Comparison of ENCODE assay signal across 1 fruit fly cellular context in the genomic region with DNA sequence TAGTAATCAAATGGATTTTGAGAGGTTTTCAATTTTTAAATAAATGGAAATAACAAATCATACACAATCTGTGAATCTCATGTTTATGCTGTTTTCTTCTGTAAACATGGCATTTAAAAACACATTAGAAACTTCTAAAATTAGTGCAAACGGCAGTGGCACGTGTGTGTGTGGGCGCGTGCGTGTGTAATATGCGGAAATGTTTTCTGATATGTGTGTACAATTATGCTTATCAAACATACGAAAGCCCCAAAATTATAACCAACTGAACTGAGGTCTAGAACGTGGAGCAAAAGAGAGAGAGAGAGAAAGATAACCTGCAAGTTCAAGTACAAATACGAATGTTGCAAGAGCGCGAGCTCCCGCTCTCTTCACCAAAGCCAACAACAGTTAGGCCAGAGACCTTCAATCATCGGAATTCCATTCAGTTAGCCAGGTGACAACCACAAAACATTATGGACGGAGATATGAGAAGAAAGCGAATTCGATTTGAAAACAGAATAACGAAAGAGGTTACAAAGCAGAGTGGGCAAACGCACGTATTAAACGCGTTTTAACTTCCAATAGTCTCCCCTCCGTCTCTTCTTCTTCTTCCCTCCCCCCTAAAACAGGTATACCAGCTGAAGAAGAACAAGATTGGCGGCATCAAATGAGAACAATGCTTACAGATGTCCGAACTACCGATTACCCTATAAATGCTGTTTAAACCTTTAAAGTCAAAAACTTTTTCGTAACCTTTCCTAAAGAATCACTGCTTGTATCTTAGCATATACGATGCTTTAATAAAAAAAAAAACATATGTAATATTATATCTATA.
A peak's percentile ranks its signal among the peaks of the same experiment; 100 is the strongest.
TF ChIP-seq lines count a peak whose summit lies in the region.

No protein-coding gene starts in this region.

TF ChIP-seq in whole organism, embryonic, 481 proteins besides CTCF, POLR2A, EP300 and RAD21 (continued from another document and continues in another):
- TF ChIP-seq Dip3 (GFP tag; optimal IDR thresholded peaks at IDR 0.05; lab: Kevin White, UChicago) (peak; percentile 90), fd102C (GFP tag; optimal IDR thresholded peaks at IDR 0.05; lab: Kevin White, UChicago) (peak; percentile 11), amos (GFP tag; IDR thresholded peaks at IDR 0.05; lab: Robert Waterston, UW; ENCODE audit: partially characterized antibody) (no peak), CG15479 (GFP tag; optimal IDR thresholded peaks at IDR 0.05; lab: Kevin White, UChicago) (no peak), dysf (GFP tag; IDR thresholded peaks at IDR 0.05; lab: Robert Waterston, UW) (peak; percentile 98), gro (GFP tag; optimal IDR thresholded peaks at IDR 0.05; lab: Kevin White, UChicago) (peak; percentile 89), inv (GFP tag; IDR thresholded peaks at IDR 0.05; lab: Robert Waterston, UW; ENCODE audit: partially characterized antibody) (no peak), ab (GFP tag; optimal IDR thresholded peaks at IDR 0.05; lab: Kevin White, UChicago) (peak; percentile 25), MBD-R2 (GFP tag; IDR thresholded peaks at IDR 0.05; lab: Robert Waterston, UW) (peak; percentile 96), Nf-YA (GFP tag; IDR thresholded peaks at IDR 0.05; lab: Robert Waterston, UW) (peak; percentile 95), CG6683 (GFP tag; optimal IDR thresholded peaks at IDR 0.05; lab: Kevin White, UChicago) (peak; percentile 92), jigr1 (GFP tag; IDR thresholded peaks at IDR 0.05; lab: Robert Waterston, UW) (peak; percentile 92), CG17612 (GFP tag; IDR thresholded peaks at IDR 0.05; lab: Robert Waterston, UW) (peak; percentile 93), HHEX (GFP tag; optimal IDR thresholded peaks at IDR 0.05; lab: Kevin White, UChicago) (peak; percentile 97), Bdp1 (GFP tag; optimal IDR thresholded peaks at IDR 0.05; lab: Kevin White, UChicago) (peak; percentile 70), Asciz (GFP tag; optimal IDR thresholded peaks at IDR 0.05; lab: Kevin White, UChicago) (peak; percentile 96), CG17912 (GFP tag; optimal IDR thresholded peaks at IDR 0.05; lab: Kevin White, UChicago) (peak; percentile 66), CG17186 (GFP tag; optimal IDR thresholded peaks at IDR 0.05; lab: Kevin White, UChicago) (peak; percentile 72), rib (GFP tag; IDR thresholded peaks at IDR 0.05; lab: Robert Waterston, UW) (peak; percentile 97), CG17802 (tag; optimal IDR thresholded peaks at IDR 0.05; lab: Kevin White, UChicago) (peak; percentile 88), Dll (GFP tag; IDR thresholded peaks at IDR 0.05; lab: Robert Waterston, UW; ENCODE audit: partially characterized antibody) (no peak), CG7357 (GFP tag; IDR thresholded peaks at IDR 0.05; lab: Robert Waterston, UW) (peak; percentile 90), CG1603 (tag; optimal IDR thresholded peaks at IDR 0.05; lab: Kevin White, UChicago) (peak; percentile 92), ewg (GFP tag; optimal IDR thresholded peaks at IDR 0.05; lab: Kevin White, UChicago) (peak; percentile 88), CG13424 (tag; optimal IDR thresholded peaks at IDR 0.05; lab: Kevin White, UChicago) (peak; percentile 96), MESR4 (GFP tag; optimal IDR thresholded peaks at IDR 0.05; lab: Kevin White, UChicago) (peak; percentile 52), CG16815 (GFP tag; optimal IDR thresholded peaks at IDR 0.05; lab: Kevin White, UChicago) (peak; percentile 88), pnt (GFP tag; optimal IDR thresholded peaks at IDR 0.05; lab: Kevin White, UChicago) (peak; percentile 84), Side (GFP tag; optimal IDR thresholded peaks at IDR 0.05; lab: Kevin White, UChicago) (peak; percentile 81), Myb (GFP tag; optimal IDR thresholded peaks at IDR 0.05; lab: Kevin White, UChicago) (peak; percentile 44), fru (optimal IDR thresholded peaks at IDR 0.05; lab: Kevin White, UChicago) (no peak), gsb (GFP tag; IDR thresholded peaks at IDR 0.05; lab: Robert Waterston, UW) (peak; percentile 95), CG1602 (GFP tag; optimal IDR thresholded peaks at IDR 0.05; lab: Kevin White, UChicago) (peak; percentile 94), CG2202 (tag; optimal IDR thresholded peaks at IDR 0.05; lab: Kevin White, UChicago) (peak; percentile 91), CG3281 (GFP tag; optimal IDR thresholded peaks at IDR 0.05; lab: Kevin White, UChicago) (peak; percentile 98), Usf (GFP tag; optimal IDR thresholded peaks at IDR 0.05; lab: Kevin White, UChicago) (peak; percentile 90), Max (GFP tag; optimal IDR thresholded peaks at IDR 0.05; lab: Kevin White, UChicago) (peak; percentile 95), klu (GFP tag; IDR thresholded peaks at IDR 0.05; lab: Robert Waterston, UW) (peak; percentile 93), tin (GFP tag; optimal IDR thresholded peaks at IDR 0.05; lab: Kevin White, UChicago) (peak; percentile 96), ase (GFP tag; IDR thresholded peaks at IDR 0.05; lab: Robert Waterston, UW) (peak; percentile 92), lov (optimal IDR thresholded peaks at IDR 0.05; lab: Kevin White, UChicago) (no peak), lov (GFP tag; IDR thresholded peaks at IDR 0.05; lab: Robert Waterston, UW) (peak; percentile 93), sens (GFP tag; lab: Kevin White, UChicago) (peak; percentile 97), TFAM (GFP tag; optimal IDR thresholded peaks at IDR 0.05; lab: Kevin White, UChicago) (peak; percentile 80), tio (GFP tag; optimal IDR thresholded peaks at IDR 0.05; lab: Kevin White, UChicago) (peak; percentile 94), pb (GFP tag; optimal IDR thresholded peaks at IDR 0.05; lab: Kevin White, UChicago) (peak; percentile 52), CG8388 (GFP tag; optimal IDR thresholded peaks at IDR 0.05; lab: Kevin White, UChicago) (peak; percentile 94), H2.0 (GFP tag; IDR thresholded peaks at IDR 0.05; lab: Robert Waterston, UW) (peak; percentile 94), tna (GFP tag; IDR thresholded peaks at IDR 0.05; lab: Robert Waterston, UW; ENCODE audit: partially characterized antibody) (no peak), CG15073 (GFP tag; optimal IDR thresholded peaks at IDR 0.05; lab: Kevin White, UChicago) (peak; percentile 67), Mad (GFP tag; optimal IDR thresholded peaks at IDR 0.05; lab: Kevin White, UChicago) (peak; percentile 88), CG6791 (GFP tag; IDR thresholded peaks at IDR 0.05; lab: Robert Waterston, UW; ENCODE audit: partially characterized antibody) (0 out of 3 replicates have a peak, but pooled peaks have one; percentile 7), Dek (tag; optimal IDR thresholded peaks at IDR 0.05; lab: Kevin White, UChicago) (peak; percentile 96), CG9215 (GFP tag; IDR thresholded peaks at IDR 0.05; lab: Robert Waterston, UW) (peak; percentile 95), sqz (GFP tag; optimal IDR thresholded peaks at IDR 0.05; lab: Kevin White, UChicago) (peak; percentile 94), Nf-YB (GFP tag; optimal IDR thresholded peaks at IDR 0.05; lab: Kevin White, UChicago) (peak; percentile 83), CG15601 (tag; optimal IDR thresholded peaks at IDR 0.05; lab: Kevin White, UChicago) (peak; percentile 94), CG31388 (GFP tag; optimal IDR thresholded peaks at IDR 0.05; lab: Kevin White, UChicago) (peak; percentile 94), Hsf (GFP tag; optimal IDR thresholded peaks at IDR 0.05; lab: Kevin White, UChicago) (peak; percentile 93), Med (GFP tag; lab: Kevin White, UChicago) (peak; percentile 97), CG10462 (GFP tag; optimal IDR thresholded peaks at IDR 0.05; lab: Kevin White, UChicago) (peak; percentile 81), btn (GFP tag; optimal IDR thresholded peaks at IDR 0.05; lab: Kevin White, UChicago) (peak; percentile 43), Dfd (GFP tag; optimal IDR thresholded peaks at IDR 0.05; lab: Kevin White, UChicago) (no peak), nom (GFP tag; optimal IDR thresholded peaks at IDR 0.05; lab: Kevin White, UChicago) (peak; percentile 72), bab2 (GFP tag; optimal IDR thresholded peaks at IDR 0.05; lab: Kevin White, UChicago) (peak; percentile 82), Rfx (GFP tag; IDR thresholded peaks at IDR 0.05; lab: Robert Waterston, UW) (peak; percentile 98), ken (GFP tag; IDR thresholded peaks at IDR 0.05; lab: Robert Waterston, UW) (peak; percentile 94), pfk (GFP tag; optimal IDR thresholded peaks at IDR 0.05; lab: Kevin White, UChicago) (peak; percentile 15), vvl (GFP tag; IDR thresholded peaks at IDR 0.05; lab: Robert Waterston, UW) (peak; percentile 98), HLH54F (GFP tag; optimal IDR thresholded peaks at IDR 0.05; lab: Kevin White, UChicago) (peak; percentile 82), gt (GFP tag; IDR thresholded peaks at IDR 0.05; lab: Robert Waterston, UW) (peak; percentile 85), Fer1 (GFP tag; optimal IDR thresholded peaks at IDR 0.05; lab: Kevin White, UChicago) (peak; percentile 97), CG30020 (tag; optimal IDR thresholded peaks at IDR 0.05; lab: Kevin White, UChicago) (peak; percentile 76), lab (GFP tag; optimal IDR thresholded peaks at IDR 0.05; lab: Kevin White, UChicago) (peak; percentile 99), MTF-1 (GFP tag; optimal IDR thresholded peaks at IDR 0.05; lab: Kevin White, UChicago; ENCODE audit: borderline replicate concordance) (peak; percentile 89), CG4730 (GFP tag; IDR thresholded peaks at IDR 0.05; lab: Robert Waterston, UW) (peak; percentile 97), CG12659 (GFP tag; optimal IDR thresholded peaks at IDR 0.05; lab: Kevin White, UChicago) (peak; percentile 97), pros (GFP tag; optimal IDR thresholded peaks at IDR 0.05; lab: Kevin White, UChicago) (no peak), Doc3 (GFP tag; IDR thresholded peaks at IDR 0.05; lab: Robert Waterston, UW; ENCODE audit: partially characterized antibody) (no peak), CG33213 (GFP tag; optimal IDR thresholded peaks at IDR 0.05; lab: Kevin White, UChicago) (peak; percentile 79), ato (GFP tag; IDR thresholded peaks at IDR 0.05; lab: Robert Waterston, UW; ENCODE audit: partially characterized antibody) (no peak), Blimp-1 (GFP tag; optimal IDR thresholded peaks at IDR 0.05; lab: Kevin White, UChicago) (peak; percentile 96), CG31224 (GFP tag; IDR thresholded peaks at IDR 0.05; lab: Robert Waterston, UW) (peak; percentile 96), CG16813 (GFP tag; IDR thresholded peaks at IDR 0.05; lab: Robert Waterston, UW; ENCODE audit: partially characterized antibody) (no peak), Taf1 (GFP tag; IDR thresholded peaks at IDR 0.05; lab: Robert Waterston, UW) (peak; percentile 93), aop (GFP tag; IDR thresholded peaks at IDR 0.05; lab: Robert Waterston, UW) (peak; percentile 73), CG9932 (GFP tag; IDR thresholded peaks at IDR 0.05; lab: Robert Waterston, UW) (peak; percentile 98), shn (GFP tag; optimal IDR thresholded peaks at IDR 0.05; lab: Kevin White, UChicago) (peak; percentile 57), CG1024 (GFP tag; IDR thresholded peaks at IDR 0.05; lab: Robert Waterston, UW) (peak; percentile 91), hb (GFP tag; IDR thresholded peaks at IDR 0.05; lab: Robert Waterston, UW; ENCODE audit: partially characterized antibody) (no peak), nerfin-2 (GFP tag; IDR thresholded peaks at IDR 0.05; lab: Robert Waterston, UW; ENCODE audit: partially characterized antibody) (no peak), Gug (GFP tag; IDR thresholded peaks at IDR 0.05; lab: Robert Waterston, UW) (peak; percentile 89), slou (GFP tag; optimal IDR thresholded peaks at IDR 0.05; lab: Kevin White, UChicago) (peak; percentile 89), al (GFP tag; IDR thresholded peaks at IDR 0.05; lab: Robert Waterston, UW) (peak; percentile 98), kay (GFP tag; optimal IDR thresholded peaks at IDR 0.05; lab: Kevin White, UChicago) (peak; percentile 88), CG4820 (GFP tag; optimal IDR thresholded peaks at IDR 0.05; lab: Kevin White, UChicago) (peak; percentile 95), CkIIα-i1 (GFP tag; IDR thresholded peaks at IDR 0.05; lab: Robert Waterston, UW) (peak; percentile 77), Lhr (GFP tag; optimal IDR thresholded peaks at IDR 0.05; lab: Kevin White, UChicago) (peak; percentile 79), sim (GFP tag; IDR thresholded peaks at IDR 0.05; lab: Robert Waterston, UW) (peak; percentile 83), cad (GFP tag; optimal IDR thresholded peaks at IDR 0.05; lab: Kevin White, UChicago) (no peak), ash1 (GFP tag; optimal IDR thresholded peaks at IDR 0.05; lab: Kevin White, UChicago) (peak; percentile 85), schlank (tag; optimal IDR thresholded peaks at IDR 0.05; lab: Kevin White, UChicago) (peak; percentile 93), CrebB (tag; optimal IDR thresholded peaks at IDR 0.05; lab: Kevin White, UChicago) (peak; percentile 92), CG4617 (GFP tag; optimal IDR thresholded peaks at IDR 0.05; lab: Kevin White, UChicago; ENCODE audit: borderline replicate concordance) (peak; percentile 78), CG5953 (GFP tag; IDR thresholded peaks at IDR 0.05; lab: Robert Waterston, UW) (peak; percentile 91), org-1 (GFP tag; optimal IDR thresholded peaks at IDR 0.05; lab: Kevin White, UChicago) (peak; percentile 91), Hr78 (GFP tag; optimal IDR thresholded peaks at IDR 0.05; lab: Kevin White, UChicago) (peak in 1 of 2 experiments; percentile 79), CG14965 (GFP tag; optimal IDR thresholded peaks at IDR 0.05; lab: Kevin White, UChicago; ENCODE audit: borderline replicate concordance) (peak; percentile 21), toy (GFP tag; IDR thresholded peaks at IDR 0.05; lab: Robert Waterston, UW) (peak; percentile 93), Fer2 (tag; optimal IDR thresholded peaks at IDR 0.05; lab: Kevin White, UChicago) (peak; percentile 94), caup (GFP tag; optimal IDR thresholded peaks at IDR 0.05; lab: Kevin White, UChicago; ENCODE audit: severe bottlenecking) (peak; percentile 98), Atf-2 (GFP tag; optimal IDR thresholded peaks at IDR 0.05; lab: Kevin White, UChicago) (peak; percentile 75), sug (tag; optimal IDR thresholded peaks at IDR 0.05; lab: Kevin White, UChicago) (peak; percentile 90), kah (GFP tag; optimal IDR thresholded peaks at IDR 0.05; lab: Kevin White, UChicago) (peak; percentile 88), nau (GFP tag; optimal IDR thresholded peaks at IDR 0.05; lab: Kevin White, UChicago) (peak; percentile 94), CG8478 (optimal IDR thresholded peaks at IDR 0.05; lab: Kevin White, UChicago) (no peak), CG3995 (GFP tag; optimal IDR thresholded peaks at IDR 0.05; lab: Kevin White, UChicago) (peak; percentile 78), sisA (GFP tag; IDR thresholded peaks at IDR 0.05; lab: Robert Waterston, UW) (peak; percentile 95), CG17568 (GFP tag; optimal IDR thresholded peaks at IDR 0.05; lab: Kevin White, UChicago) (peak; percentile 93), CG14014 (GFP tag; IDR thresholded peaks at IDR 0.05; lab: Robert Waterston, UW) (peak; percentile 96)
